Fruit fly (Drosophila melanogaster): ENCODE measurements around the gene alpha-Est5.
A peak's percentile ranks its signal among the peaks of the same experiment; 100 is the strongest.

The alpha-Est5 gene

dm6 chr3R:7530184-7530821 lies 5.9 kb downstream of the alpha-Est5 start, which contains the start of the genes Rtnl2 and alphaTub84D (continued):
- peak; percentile 16 for TF ChIP-seq CG15514 (GFP tag; optimal IDR thresholded peaks at IDR 0.05)
- peak; percentile 56 for TF ChIP-seq stwl (tag; optimal IDR thresholded peaks at IDR 0.05)
- TF ChIP-seq trem (tag; optimal IDR thresholded peaks at IDR 0.05) = peak; percentile 36
- TF ChIP-seq bbx (GFP tag; IDR thresholded peaks at IDR 0.05; ENCODE audit: partially characterized antibody) = 0 out of 2 replicates have a peak, but pooled peaks have one; percentile 23
- peak; percentile 29 for TF ChIP-seq phol (tag; optimal IDR thresholded peaks at IDR 0.05)
- no peak for TF ChIP-seq h (optimal IDR thresholded peaks at IDR 0.05)
- peak; percentile 36 for TF ChIP-seq Ets65A (GFP tag)
- TF ChIP-seq CG9797 (GFP tag; optimal IDR thresholded peaks at IDR 0.05) = peak; percentile 66

- no peak for TF ChIP-seq crol (GFP tag; IDR thresholded peaks at IDR 0.05)
- TF ChIP-seq CG14710 (tag; optimal IDR thresholded peaks at IDR 0.05) = no peak
- TF ChIP-seq Rfx (GFP tag; IDR thresholded peaks at IDR 0.05) = no peak
- TF ChIP-seq CG16815 (GFP tag; optimal IDR thresholded peaks at IDR 0.05) = no peak
- TF ChIP-seq CG11085 (GFP tag; IDR thresholded peaks at IDR 0.05) = no peak
- TF ChIP-seq HLH54F (GFP tag; optimal IDR thresholded peaks at IDR 0.05) = no peak
- no peak for TF ChIP-seq Six4 (GFP tag; optimal IDR thresholded peaks at IDR 0.05)
- no peak for TF ChIP-seq CG15601 (tag; optimal IDR thresholded peaks at IDR 0.05)
Measured at dm6 chr3R:7528677-7529076, 7.5 kb downstream of the alpha-Est5 start, which contains the start of gene alpha-Est6. Gene alpha-Est6, minus strand, starts transcription at chr3R:7528777.

- TF ChIP-seq CG34376 (GFP tag; optimal IDR thresholded peaks at IDR 0.05) = peak; percentile 35
- peak; percentile 43 for TF ChIP-seq Fer1 (GFP tag; optimal IDR thresholded peaks at IDR 0.05)
- peak; percentile 63 for TF ChIP-seq sug (tag; optimal IDR thresholded peaks at IDR 0.05)
- peak; percentile 9 for TF ChIP-seq CTCF (GFP tag; optimal IDR thresholded peaks at IDR 0.05)
- TF ChIP-seq ap (GFP tag; IDR thresholded peaks at IDR 0.05) = no peak
- TF ChIP-seq cwo (GFP tag; optimal IDR thresholded peaks at IDR 0.05) = peak; percentile 4
- peak; percentile 59 for TF ChIP-seq lab (GFP tag; optimal IDR thresholded peaks at IDR 0.05)
- peak; percentile 20 for TF ChIP-seq B-H2 (GFP tag; optimal IDR thresholded peaks at IDR 0.05)
- 0 out of 4 replicates have a peak, but pooled peaks have one; percentile 11 for TF ChIP-seq chinmo (GFP tag; IDR thresholded peaks at IDR 0.05; ENCODE audit: partially characterized antibody)
- TF ChIP-seq CG6813 (GFP tag; optimal IDR thresholded peaks at IDR 0.05) = peak; percentile 40
- TF ChIP-seq CG13296 (GFP tag; optimal IDR thresholded peaks at IDR 0.05) = peak; percentile 48
- peak; percentile 5 for TF ChIP-seq exex (tag; optimal IDR thresholded peaks at IDR 0.05)
- TF ChIP-seq Ets97D (GFP tag; optimal IDR thresholded peaks at IDR 0.05) = no peak
- TF ChIP-seq Hmr (GFP tag; optimal IDR thresholded peaks at IDR 0.05) = peak; percentile 40
- TF ChIP-seq CG34422 (GFP tag; IDR thresholded peaks at IDR 0.05) = peak; percentile 42; the same call in 1 of the 3 replicates
- 0 out of 2 replicates have a peak, but pooled peaks have one; percentile 8 for TF ChIP-seq Rfx (GFP tag; IDR thresholded peaks at IDR 0.05)
- no peak for TF ChIP-seq CG17912 (GFP tag; optimal IDR thresholded peaks at IDR 0.05)
- peak; percentile 58 for TF ChIP-seq CG10543 (GFP tag; optimal IDR thresholded peaks at IDR 0.05)
- no peak for TF ChIP-seq nerfin-1 (tag; optimal IDR thresholded peaks at IDR 0.05)
- peak; percentile 30 for TF ChIP-seq CG15514 (GFP tag; optimal IDR thresholded peaks at IDR 0.05)
- TF ChIP-seq unpg (GFP tag; optimal IDR thresholded peaks at IDR 0.05) = peak; percentile 18
- peak; percentile 86 for TF ChIP-seq CG13894 (tag; optimal IDR thresholded peaks at IDR 0.05)
- TF ChIP-seq CG17568 (GFP tag; optimal IDR thresholded peaks at IDR 0.05) = peak; percentile 4
- TF ChIP-seq Med (GFP tag) = peak; percentile 58
- no peak for TF ChIP-seq fd96Cb (tag; optimal IDR thresholded peaks at IDR 0.05)
- TF ChIP-seq scrt (GFP tag; optimal IDR thresholded peaks at IDR 0.05) = peak; percentile 8
- TF ChIP-seq crp (GFP tag; optimal IDR thresholded peaks at IDR 0.05) = no peak
- TF ChIP-seq peb (GFP tag; IDR thresholded peaks at IDR 0.05) = no peak
- TF ChIP-seq lola (GFP tag; optimal IDR thresholded peaks at IDR 0.05) = no peak
- TF ChIP-seq CG10147 (GFP tag; optimal IDR thresholded peaks at IDR 0.05) = peak; percentile 10
- TF ChIP-seq ci (GFP tag; IDR thresholded peaks at IDR 0.05) = 0 out of 3 replicates have a peak, but pooled peaks have one; percentile 39
- TF ChIP-seq mirr (GFP tag; optimal IDR thresholded peaks at IDR 0.05) = peak; percentile 37
Measured at dm6 chr3R:7524160-7524559, 12.0 kb downstream of the alpha-Est5 start.
